Fruit fly (Drosophila melanogaster): ENCODE data around the gene CG33928.
A peak's percentile ranks its signal among the peaks of the same experiment; 100 is the strongest.

Gene CG33928

dm6 chr2L:17429788-17430587, 6.4 kb downstream of the CG33928 start (continued):
- TF ChIP-seq CG6792 (GFP tag; optimal IDR thresholded peaks at IDR 0.05), result peak; percentile 93
- TF ChIP-seq vri (GFP tag; optimal IDR thresholded peaks at IDR 0.05), result peak; percentile 55
- peak; percentile 99 for TF ChIP-seq CG3032 (tag; optimal IDR thresholded peaks at IDR 0.05)
- TF ChIP-seq CG11762 (GFP tag; optimal IDR thresholded peaks at IDR 0.05; ENCODE audit: insufficient read depth), result peak; percentile 95
- peak; percentile 98 for TF ChIP-seq spab (GFP tag; optimal IDR thresholded peaks at IDR 0.05)
- peak; percentile 90 for TF ChIP-seq CG10631 (GFP tag; optimal IDR thresholded peaks at IDR 0.05)
- TF ChIP-seq CG7368 (GFP tag; optimal IDR thresholded peaks at IDR 0.05), result peak; percentile 93
- peak; percentile 83 for TF ChIP-seq CG31627 (GFP tag; optimal IDR thresholded peaks at IDR 0.05)
- peak; percentile 97 for TF ChIP-seq CG6808 (GFP tag; optimal IDR thresholded peaks at IDR 0.05)

DNA sequence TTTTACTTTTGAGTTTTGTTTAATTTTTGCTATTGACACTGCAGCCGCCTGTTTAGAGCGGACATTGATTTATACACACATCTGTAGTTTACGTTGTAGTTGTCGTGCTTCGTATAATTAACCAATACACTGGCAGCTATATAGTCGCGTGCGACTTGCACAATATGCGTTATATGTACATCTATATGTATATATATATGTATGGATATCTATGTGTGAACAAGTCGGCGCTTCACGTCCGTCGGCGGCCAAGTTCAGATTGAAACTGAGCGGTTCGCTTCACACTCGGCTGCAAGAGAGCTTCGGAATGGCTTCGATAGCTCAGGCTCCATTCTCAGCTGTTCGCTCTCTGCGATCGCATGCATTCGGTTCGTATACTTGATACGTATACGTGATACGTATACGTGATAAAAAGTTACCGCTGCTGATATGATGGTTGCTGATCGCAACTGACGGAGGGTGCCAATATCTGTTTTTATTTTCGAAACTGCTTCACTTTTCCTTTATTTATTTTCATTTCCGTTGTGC, 8.4 kb downstream of the CG33928 start:
- peak; percentile 41 for TF ChIP-seq Eip75B (GFP tag; optimal IDR thresholded peaks at IDR 0.05)
- no peak for TF ChIP-seq Blimp-1 (GFP tag; optimal IDR thresholded peaks at IDR 0.05)
- no peak for TF ChIP-seq acj6 (GFP tag; optimal IDR thresholded peaks at IDR 0.05)
- TF ChIP-seq CG6276 (GFP tag; optimal IDR thresholded peaks at IDR 0.05), result peak; percentile 28
- peak; percentile 7 for TF ChIP-seq pdm3 (GFP tag; optimal IDR thresholded peaks at IDR 0.05)
- no peak for TF ChIP-seq achi (GFP tag; optimal IDR thresholded peaks at IDR 0.05)
- peak; percentile 28 for TF ChIP-seq CG10669 (GFP tag; optimal IDR thresholded peaks at IDR 0.05)
- TF ChIP-seq CG16779 (tag; optimal IDR thresholded peaks at IDR 0.05), result peak; percentile 44
- TF ChIP-seq cyc (GFP tag; optimal IDR thresholded peaks at IDR 0.05), result no peak
- TF ChIP-seq Sox15 (GFP tag; optimal IDR thresholded peaks at IDR 0.05), result no peak
- TF ChIP-seq Hr4 (GFP tag; optimal IDR thresholded peaks at IDR 0.05), result no peak
- TF ChIP-seq Ets96B (tag; optimal IDR thresholded peaks at IDR 0.05), result peak; percentile 32
- TF ChIP-seq CG4318 (GFP tag; optimal IDR thresholded peaks at IDR 0.05), result no peak
- peak; percentile 59 for TF ChIP-seq CG15336 (GFP tag; IDR thresholded peaks at IDR 0.05)
- TF ChIP-seq esn (GFP tag; optimal IDR thresholded peaks at IDR 0.05), result peak; percentile 11
- TF ChIP-seq CG31627 (GFP tag; optimal IDR thresholded peaks at IDR 0.05), result no peak
- peak; percentile 72 for TF ChIP-seq eg (GFP tag; IDR thresholded peaks at IDR 0.05)
- peak; percentile 64 for TF ChIP-seq CG6163 (GFP tag; IDR thresholded peaks at IDR 0.05)
- TF ChIP-seq CG9139 (GFP tag; optimal IDR thresholded peaks at IDR 0.05), result peak; percentile 81
- peak; percentile 22 for TF ChIP-seq Lpt (GFP tag; optimal IDR thresholded peaks at IDR 0.05)
- TF ChIP-seq CG6792 (GFP tag; optimal IDR thresholded peaks at IDR 0.05), result no peak
- peak; percentile 8 for TF ChIP-seq topi (GFP tag; optimal IDR thresholded peaks at IDR 0.05)
- TF ChIP-seq CG8119 (GFP tag; IDR thresholded peaks at IDR 0.05), result peak; percentile 59; the same call in 1 of the 3 replicates
- TF ChIP-seq lz (GFP tag; optimal IDR thresholded peaks at IDR 0.05), result no peak
- TF ChIP-seq CG3919 (GFP tag; optimal IDR thresholded peaks at IDR 0.05), result peak; percentile 51
- no peak for TF ChIP-seq Smox (GFP tag; optimal IDR thresholded peaks at IDR 0.05)
- peak; percentile 43 for TF ChIP-seq spab (GFP tag; optimal IDR thresholded peaks at IDR 0.05)
- TF ChIP-seq salr (GFP tag; optimal IDR thresholded peaks at IDR 0.05), result peak; percentile 0 to 14
- TF ChIP-seq Hr39 (GFP tag; optimal IDR thresholded peaks at IDR 0.05), result no peak
- no peak for TF ChIP-seq CG11902 (GFP tag; optimal IDR thresholded peaks at IDR 0.05)
- no peak for TF ChIP-seq CG32006 (GFP tag; optimal IDR thresholded peaks at IDR 0.05)
- no peak for TF ChIP-seq CG11762 (GFP tag; optimal IDR thresholded peaks at IDR 0.05; ENCODE audit: insufficient read depth)
- peak; percentile 8 for TF ChIP-seq CG3032 (tag; optimal IDR thresholded peaks at IDR 0.05)
- peak; percentile 42 for TF ChIP-seq net (GFP tag; optimal IDR thresholded peaks at IDR 0.05)
- TF ChIP-seq CG8319 (GFP tag; optimal IDR thresholded peaks at IDR 0.05), result peak; percentile 31
- TF ChIP-seq CG1621 (tag; optimal IDR thresholded peaks at IDR 0.05), result peak; percentile 69
- TF ChIP-seq Gug (GFP tag; IDR thresholded peaks at IDR 0.05), result peak; percentile 14; the same call in 1 of the 2 replicates
- peak; percentile 55 for TF ChIP-seq dsx (GFP tag; optimal IDR thresholded peaks at IDR 0.05; ENCODE audit: poor library complexity, severe bottlenecking)
- no peak for TF ChIP-seq CG11294 (GFP tag; IDR thresholded peaks at IDR 0.05)
- no peak for TF ChIP-seq CG10631 (GFP tag; optimal IDR thresholded peaks at IDR 0.05)
- peak; percentile 23 for TF ChIP-seq fd59A (GFP tag; optimal IDR thresholded peaks at IDR 0.05)
- no peak for TF ChIP-seq fd85E (GFP tag; optimal IDR thresholded peaks at IDR 0.05)
- TF ChIP-seq ss (GFP tag; optimal IDR thresholded peaks at IDR 0.05), result peak; percentile 72 to 87
- TF ChIP-seq CG6808 (GFP tag; optimal IDR thresholded peaks at IDR 0.05), result peak; percentile 63
